Worm (Caenorhabditis elegans): ENCODE measurements around the gene thn-2.

thn-2 gene

DNA sequence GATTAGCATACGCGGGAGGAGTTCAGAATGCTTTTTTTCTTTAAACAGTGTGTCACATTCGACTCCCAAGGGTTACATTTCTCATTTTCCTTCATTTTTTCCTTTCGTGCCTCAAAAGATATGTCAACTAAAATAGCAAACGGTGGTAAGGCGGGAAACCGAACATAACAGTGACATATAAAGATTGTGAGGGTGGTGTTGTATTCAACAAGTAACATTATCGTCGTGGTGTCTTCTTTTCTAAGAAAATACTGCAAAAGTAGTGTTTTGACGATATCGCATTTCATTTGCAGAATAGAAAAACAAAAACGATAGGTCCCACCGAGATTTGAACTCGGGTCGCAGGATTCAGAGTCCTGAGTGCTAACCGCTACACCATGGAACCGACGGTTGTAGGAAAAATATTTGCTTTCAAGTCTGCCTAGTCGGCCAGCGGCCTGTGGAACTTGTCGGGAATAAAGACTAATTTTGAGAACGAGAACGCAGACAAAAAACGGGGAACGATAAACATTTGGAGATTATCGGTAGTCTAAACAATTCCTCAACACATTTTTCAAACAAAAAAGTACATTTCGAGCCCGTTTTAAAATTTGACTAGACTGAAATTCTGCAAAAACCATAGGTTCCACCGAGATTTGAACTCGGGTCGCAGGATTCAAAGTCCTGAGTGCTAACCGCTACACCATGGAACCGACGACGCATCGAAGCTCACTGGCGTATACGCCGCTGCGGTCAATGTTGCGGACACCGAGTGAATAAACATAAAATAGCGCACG is 33.8 kb downstream of the thn-2 start (continued):
- TF ChIP-seq madf-10 (tag; optimal IDR thresholded peaks at IDR 0.05) (no peak), mcd-1 (GFP tag; IDR thresholded peaks at IDR 0.05) (peak; percentile 40; the same call in 1 of the 2 replicates), hrde-1 (tag; optimal IDR thresholded peaks at IDR 0.05; ENCODE audit: borderline replicate concordance) (no peak), ztf-25 (GFP tag; IDR thresholded peaks at IDR 0.05) (no peak), madf-3 (GFP tag; IDR thresholded peaks at IDR 0.05) (no peak), F57C9.4 (tag; optimal IDR thresholded peaks at IDR 0.05) (no peak), attf-3 (GFP tag; conservative IDR thresholded peaks at IDR 0.05) (no peak), snpc-1.3 (tag; optimal IDR thresholded peaks at IDR 0.05; ENCODE audit: insufficient read depth) (no peak), B0261.1 (tag; optimal IDR thresholded peaks at IDR 0.05) (peak; percentile 94), lir-1 (GFP tag; conservative IDR thresholded peaks at IDR 0.05) (no peak), bed-1 (GFP tag; IDR thresholded peaks at IDR 0.05) (no peak), athp-1 (tag; optimal IDR thresholded peaks at IDR 0.05) (peak; percentile 57), hsf-1 (GFP tag; IDR thresholded peaks at IDR 0.05) (peak; percentile 59; the same call in 1 of the 2 replicates), attf-5 (GFP tag; optimal IDR thresholded peaks at IDR 0.05) (peak; percentile 19), ztf-28 (GFP tag; IDR thresholded peaks at IDR 0.05) (no peak), hlh-12 (tag; optimal IDR thresholded peaks at IDR 0.05) (no peak), pha-4 (tag; optimal IDR thresholded peaks at IDR 0.05) (no peak), tbx-9 (tag; optimal IDR thresholded peaks at IDR 0.05; ENCODE audit: borderline replicate concordance) (no peak), F22D6.2 (tag; optimal IDR thresholded peaks at IDR 0.05) (no peak), F10E7.11 (tag; optimal IDR thresholded peaks at IDR 0.05) (no peak), aptf-2 (GFP tag; conservative IDR thresholded peaks at IDR 0.05) (no peak), K11D2.4 (GFP tag; IDR thresholded peaks at IDR 0.05) (no peak), egl-18 (GFP tag; IDR thresholded peaks at IDR 0.05) (no peak), Y56A3A.18 (GFP tag; IDR thresholded peaks at IDR 0.05) (no peak), nhr-120 (GFP tag; IDR thresholded peaks at IDR 0.05) (no peak), F52B5.7 (tag; optimal IDR thresholded peaks at IDR 0.05) (no peak), snpc-1.1 (tag; optimal IDR thresholded peaks at IDR 0.05; ENCODE audit: insufficient read depth) (peak; percentile 86), B0035.1 (tag; optimal IDR thresholded peaks at IDR 0.05) (no peak), Y95B8A.8 (GFP tag; IDR thresholded peaks at IDR 0.05) (0 out of 2 replicates have a peak, but pooled peaks have one; percentile 20), ztf-6 (GFP tag; IDR thresholded peaks at IDR 0.05) (no peak), lin-35 (GFP tag; optimal IDR thresholded peaks at IDR 0.05) (no peak), tlf-1 (GFP tag; optimal IDR thresholded peaks at IDR 0.05) (peak; percentile 18), dpff-1 (tag; optimal IDR thresholded peaks at IDR 0.05) (no peak), nfyb-1 (GFP tag; IDR thresholded peaks at IDR 0.05) (peak; percentile 41; the same call in 1 of the 2 replicates), ceh-100 (GFP tag; IDR thresholded peaks at IDR 0.05) (no peak), nfya-2 (GFP tag; IDR thresholded peaks at IDR 0.05) (no peak), let-526 (GFP tag; IDR thresholded peaks at IDR 0.05) (0 out of 2 replicates have a peak, but pooled peaks have one; percentile 24), atf-7 (tag; optimal IDR thresholded peaks at IDR 0.05) (peak; percentile 11), pbrm-1 (GFP tag; IDR thresholded peaks at IDR 0.05) (no peak), mxl-1 (tag; optimal IDR thresholded peaks at IDR 0.05) (peak; percentile 40), cebp-1 (GFP tag; IDR thresholded peaks at IDR 0.05) (no peak), cebp-1 (tag; optimal IDR thresholded peaks at IDR 0.05) (peak; percentile 44), lin-54 (GFP tag; optimal IDR thresholded peaks at IDR 0.05) (peak; percentile 13), nhr-80 (tag; optimal IDR thresholded peaks at IDR 0.05) (peak; percentile 10), sea-2 (GFP tag; IDR thresholded peaks at IDR 0.05) (no peak)
